Fruit fly (Drosophila melanogaster): ENCODE measurements around the gene bc10.

bc10 gene

DNA sequence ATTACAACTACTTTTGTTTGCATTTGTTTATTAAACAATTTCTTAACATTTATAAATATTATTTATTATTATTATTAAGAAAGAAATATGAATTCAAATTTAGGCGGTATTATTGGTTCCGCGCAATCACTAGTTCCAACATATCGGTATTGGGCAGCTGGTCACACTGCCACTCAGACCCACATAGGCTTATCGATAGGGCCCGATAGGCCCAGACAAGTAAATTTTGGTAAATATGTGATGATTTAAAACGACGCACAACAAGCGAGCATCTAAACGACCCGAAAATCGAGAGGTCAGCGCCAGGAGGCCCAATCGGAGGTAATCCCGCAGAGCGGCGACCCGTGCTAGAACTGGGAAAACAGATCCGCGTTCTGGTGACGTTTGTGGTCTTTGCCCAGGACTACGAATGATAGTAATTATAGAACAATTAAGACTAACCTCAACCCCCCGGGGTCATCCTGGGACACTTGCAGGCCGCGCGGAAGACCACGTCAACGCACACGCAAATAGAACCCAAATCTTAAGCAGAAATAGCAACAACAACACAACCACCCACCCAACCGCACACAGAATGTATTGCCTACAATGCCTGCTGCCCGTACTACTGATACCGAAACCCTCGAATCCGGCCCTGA is at the start of gene bc10 (continued):
- TF ChIP-seq ems (GFP tag; optimal IDR thresholded peaks at IDR 0.05) (no peak), CG8388 (GFP tag; optimal IDR thresholded peaks at IDR 0.05) (no peak), gfzf (GFP tag; optimal IDR thresholded peaks at IDR 0.05) (peak; percentile 52), dmrt99B (tag; optimal IDR thresholded peaks at IDR 0.05) (no peak), Doc3 (GFP tag; IDR thresholded peaks at IDR 0.05; ENCODE audit: partially characterized antibody) (peak; percentile 81), lab (GFP tag; optimal IDR thresholded peaks at IDR 0.05) (no peak), trem (tag; optimal IDR thresholded peaks at IDR 0.05) (peak; percentile 47), MESR4 (GFP tag; optimal IDR thresholded peaks at IDR 0.05) (peak; percentile 70), CG12659 (GFP tag; optimal IDR thresholded peaks at IDR 0.05) (peak; percentile 64), danr (GFP tag; IDR thresholded peaks at IDR 0.05) (no peak), NK7.1 (GFP tag; optimal IDR thresholded peaks at IDR 0.05) (no peak), CG2129 (GFP tag; IDR thresholded peaks at IDR 0.05; ENCODE audit: partially characterized antibody) (peak; percentile 44; the same call in 1 of the 2 replicates), Side (GFP tag; optimal IDR thresholded peaks at IDR 0.05) (no peak), CG9727 (GFP tag; optimal IDR thresholded peaks at IDR 0.05) (no peak), Dref (GFP tag; IDR thresholded peaks at IDR 0.05) (peak; percentile 88), CG3995 (GFP tag; optimal IDR thresholded peaks at IDR 0.05) (peak; percentile 73), Fer2 (tag; optimal IDR thresholded peaks at IDR 0.05) (no peak), CG31441 (GFP tag; IDR thresholded peaks at IDR 0.05) (no peak), CG11695 (GFP tag; IDR thresholded peaks at IDR 0.05) (no peak), crc (GFP tag; optimal IDR thresholded peaks at IDR 0.05) (no peak), unpg (GFP tag; optimal IDR thresholded peaks at IDR 0.05) (no peak), chif (GFP tag; optimal IDR thresholded peaks at IDR 0.05) (no peak), CG7928 (GFP tag; optimal IDR thresholded peaks at IDR 0.05) (no peak), luna (GFP tag; optimal IDR thresholded peaks at IDR 0.05) (no peak), onecut (GFP tag; IDR thresholded peaks at IDR 0.05) (no peak), NC2β (GFP tag; optimal IDR thresholded peaks at IDR 0.05) (no peak), hbn (GFP tag; IDR thresholded peaks at IDR 0.05; ENCODE audit: partially characterized antibody) (peak; percentile 78), Dll (GFP tag; IDR thresholded peaks at IDR 0.05; ENCODE audit: partially characterized antibody) (peak; percentile 85), usp (GFP tag; optimal IDR thresholded peaks at IDR 0.05) (no peak), tna (GFP tag; IDR thresholded peaks at IDR 0.05; ENCODE audit: partially characterized antibody) (peak; percentile 68; the same call in 1 of the 2 replicates), Pdp1 (GFP tag; optimal IDR thresholded peaks at IDR 0.05) (no peak), sens (GFP tag) (peak; percentile 28), Sox100B (GFP tag; optimal IDR thresholded peaks at IDR 0.05) (no peak), phol (tag; optimal IDR thresholded peaks at IDR 0.05) (peak; percentile 25), Dp (GFP tag; optimal IDR thresholded peaks at IDR 0.05) (peak; percentile 98), CG17829 (tag; optimal IDR thresholded peaks at IDR 0.05) (peak; percentile 29), CG7963 (GFP tag; IDR thresholded peaks at IDR 0.05; ENCODE audit: partially characterized antibody) (peak; percentile 42; the same call in 2 of the 3 replicates), CG34224 (GFP tag; IDR thresholded peaks at IDR 0.05; ENCODE audit: partially characterized antibody) (peak; percentile 84), NC2α (GFP tag; optimal IDR thresholded peaks at IDR 0.05) (no peak), Poxn (GFP tag; IDR thresholded peaks at IDR 0.05) (no peak), chinmo (GFP tag; IDR thresholded peaks at IDR 0.05; ENCODE audit: partially characterized antibody) (peak; percentile 47; the same call in 1 of the 4 replicates), CG9437 (GFP tag; optimal IDR thresholded peaks at IDR 0.05) (no peak), ato (GFP tag; IDR thresholded peaks at IDR 0.05; ENCODE audit: partially characterized antibody) (peak; percentile 73), amos (GFP tag; IDR thresholded peaks at IDR 0.05; ENCODE audit: partially characterized antibody) (peak; percentile 93), Nf-YC (tag; optimal IDR thresholded peaks at IDR 0.05) (peak; percentile 35), CG4820 (GFP tag; optimal IDR thresholded peaks at IDR 0.05) (no peak), CG8765 (GFP tag; IDR thresholded peaks at IDR 0.05) (no peak), her (GFP tag; optimal IDR thresholded peaks at IDR 0.05) (no peak), CG7786 (GFP tag; optimal IDR thresholded peaks at IDR 0.05) (no peak)
